Worm (Caenorhabditis elegans): ENCODE data around the gene Y38E10A.33.

ce11 chrII:12677710-12677974, 1.8 kb downstream of the Y38E10A.33 start, which contains the start of gene Y38E10A.22:
- TF ChIP-seq madf-5 (GFP tag; IDR thresholded peaks at IDR 0.05) = no peak
- no peak for TF ChIP-seq hlh-11 (tag; optimal IDR thresholded peaks at IDR 0.05)
- no peak for TF ChIP-seq aly-2 (tag; optimal IDR thresholded peaks at IDR 0.05)
- TF ChIP-seq snpc-4 (tag; optimal IDR thresholded peaks at IDR 0.05) = no peak
- TF ChIP-seq mdl-1 (tag; optimal IDR thresholded peaks at IDR 0.05) = no peak
- TF ChIP-seq dmd-8 (GFP tag; IDR thresholded peaks at IDR 0.05) = no peak
- no peak for TF ChIP-seq egl-27 (tag; optimal IDR thresholded peaks at IDR 0.05)
- no peak for TF ChIP-seq unc-62 (GFP tag; optimal IDR thresholded peaks at IDR 0.05 in 1 of 2)
- TF ChIP-seq unc-62 (tag; optimal IDR thresholded peaks at IDR 0.05) = no peak
- no peak for TF ChIP-seq fos-1 (tag; optimal IDR thresholded peaks at IDR 0.05)
- TF ChIP-seq ZK546.5 (tag; optimal IDR thresholded peaks at IDR 0.05) = no peak
- no peak for TF ChIP-seq T26A8.4 (GFP tag; IDR thresholded peaks at IDR 0.05)

All from whole organism, L4 larva.